Fruit fly (Drosophila melanogaster): ENCODE data around the gene CG6013.

CG6013 gene

dm6 chr3R:19027165-19027564 is 4.1 kb upstream of the CG6013 start, which contains the start of gene NP15.6:
NP15.6 (plus strand) TSS chr3R:19027368.
- TF ChIP-seq dmrt93B (GFP tag; optimal IDR thresholded peaks at IDR 0.05): no peak
- no peak for TF ChIP-seq usp (GFP tag; optimal IDR thresholded peaks at IDR 0.05)
- TF ChIP-seq tai (GFP tag; optimal IDR thresholded peaks at IDR 0.05): no peak
- TF ChIP-seq dsf (GFP tag; optimal IDR thresholded peaks at IDR 0.05; ENCODE audit: borderline replicate concordance): no peak
- TF ChIP-seq Rel (GFP tag; optimal IDR thresholded peaks at IDR 0.05): no peak
- no peak for TF ChIP-seq Rel (tag; optimal IDR thresholded peaks at IDR 0.05)
- no peak for TF ChIP-seq CG9705 (GFP tag; optimal IDR thresholded peaks at IDR 0.05)
- TF ChIP-seq GATAd (GFP tag; optimal IDR thresholded peaks at IDR 0.05): no peak
- TF ChIP-seq pan (optimal IDR thresholded peaks at IDR 0.05): no peak
- no peak for TF ChIP-seq foxo (GFP tag; optimal IDR thresholded peaks at IDR 0.05)
- no peak for TF ChIP-seq woc (GFP tag; optimal IDR thresholded peaks at IDR 0.05)
- TF ChIP-seq Hnf4 (GFP tag; optimal IDR thresholded peaks at IDR 0.05): no peak
- TF ChIP-seq Abd-B (GFP tag; optimal IDR thresholded peaks at IDR 0.05): no peak
- no peak for TF ChIP-seq N (GFP tag; optimal IDR thresholded peaks at IDR 0.05)
- TF ChIP-seq CG32264 (GFP tag; optimal IDR thresholded peaks at IDR 0.05): no peak
- TF ChIP-seq Sp1 (GFP tag; optimal IDR thresholded peaks at IDR 0.05): no peak
- no peak for TF ChIP-seq dl (GFP tag; optimal IDR thresholded peaks at IDR 0.05; ENCODE audit: insufficient read depth in 1 of 2, partially characterized antibody in 2 of 2)
- no peak for TF ChIP-seq brk (GFP tag; optimal IDR thresholded peaks at IDR 0.05)
- no peak for TF ChIP-seq CrebA (GFP tag; optimal IDR thresholded peaks at IDR 0.05; ENCODE audit: borderline replicate concordance)
- TF ChIP-seq Hr78 (GFP tag; optimal IDR thresholded peaks at IDR 0.05): no peak

dm6 chr3R:19028758-19029157 is 2.5 kb upstream of the CG6013 start, which contains the start of the genes GatA and P5cr:
GatA (minus strand) TSS chr3R:19028857.
P5cr (plus strand) TSS chr3R:19028931.
- TF ChIP-seq CG32264 (GFP tag; optimal IDR thresholded peaks at IDR 0.05): no peak
- TF ChIP-seq dsf (GFP tag; optimal IDR thresholded peaks at IDR 0.05; ENCODE audit: borderline replicate concordance): no peak
- peak; percentile 25 for TF ChIP-seq Mio (GFP tag; optimal IDR thresholded peaks at IDR 0.05)
- peak; percentile 60 for TF ChIP-seq HLH106 (tag; optimal IDR thresholded peaks at IDR 0.05)
- peak; percentile 42 for TF ChIP-seq dmrt93B (GFP tag; optimal IDR thresholded peaks at IDR 0.05)
- TF ChIP-seq pan (optimal IDR thresholded peaks at IDR 0.05): no peak
- TF ChIP-seq sage (GFP tag; optimal IDR thresholded peaks at IDR 0.05): no peak
- TF ChIP-seq ey (GFP tag; optimal IDR thresholded peaks at IDR 0.05): peak; percentile 86
- TF ChIP-seq foxo (GFP tag; optimal IDR thresholded peaks at IDR 0.05): peak in 1 of 2 experiments; percentile 94
- TF ChIP-seq Abd-B (GFP tag; optimal IDR thresholded peaks at IDR 0.05): no peak
- peak; percentile 69 for TF ChIP-seq sv (GFP tag; optimal IDR thresholded peaks at IDR 0.05)
- no peak for TF ChIP-seq woc (GFP tag; optimal IDR thresholded peaks at IDR 0.05)
- no peak for TF ChIP-seq Hnf4 (GFP tag; optimal IDR thresholded peaks at IDR 0.05)
- TF ChIP-seq CG9705 (GFP tag; optimal IDR thresholded peaks at IDR 0.05): peak; percentile 44
- TF ChIP-seq lola (GFP tag; optimal IDR thresholded peaks at IDR 0.05): no peak
- TF ChIP-seq Dif (GFP tag; optimal IDR thresholded peaks at IDR 0.05; ENCODE audit: partially characterized antibody): no peak
- no peak for TF ChIP-seq Myc (optimal IDR thresholded peaks at IDR 0.05)
- TF ChIP-seq tai (GFP tag; optimal IDR thresholded peaks at IDR 0.05): no peak
- peak; percentile 55 for TF ChIP-seq Sp1 (GFP tag; optimal IDR thresholded peaks at IDR 0.05)
- no peak for TF ChIP-seq GATAd (GFP tag; optimal IDR thresholded peaks at IDR 0.05)
- TF ChIP-seq brk (GFP tag; optimal IDR thresholded peaks at IDR 0.05): no peak
- peak; percentile 96 for TF ChIP-seq Hr83 (GFP tag; optimal IDR thresholded peaks at IDR 0.05; ENCODE audit: poor library complexity, severe bottlenecking)
- TF ChIP-seq CrebA (GFP tag; optimal IDR thresholded peaks at IDR 0.05; ENCODE audit: borderline replicate concordance): no peak
- peak; percentile 73 for TF ChIP-seq fru (GFP tag; optimal IDR thresholded peaks at IDR 0.05)
- TF ChIP-seq Vsx2 (GFP tag; optimal IDR thresholded peaks at IDR 0.05; ENCODE audit: partially characterized antibody): no peak
- TF ChIP-seq rgr (GFP tag; optimal IDR thresholded peaks at IDR 0.05): peak; percentile 91
- TF ChIP-seq h (GFP tag; optimal IDR thresholded peaks at IDR 0.05): peak; percentile 86
- peak; percentile 80 for TF ChIP-seq br (GFP tag; optimal IDR thresholded peaks at IDR 0.05)
- peak; percentile 83 for TF ChIP-seq OdsH (GFP tag; optimal IDR thresholded peaks at IDR 0.05)
- TF ChIP-seq Jra (GFP tag; optimal IDR thresholded peaks at IDR 0.05): no peak
- no peak for TF ChIP-seq Hr78 (GFP tag; optimal IDR thresholded peaks at IDR 0.05)
- no peak for TF ChIP-seq usp (GFP tag; optimal IDR thresholded peaks at IDR 0.05)
- no peak for TF ChIP-seq dl (GFP tag; optimal IDR thresholded peaks at IDR 0.05; ENCODE audit: insufficient read depth in 1 of 2, partially characterized antibody in 2 of 2)
- peak; percentile 54 for TF ChIP-seq psq (GFP tag; optimal IDR thresholded peaks at IDR 0.05)
- TF ChIP-seq jim (GFP tag; optimal IDR thresholded peaks at IDR 0.05): no peak
- TF ChIP-seq Rel (GFP tag; optimal IDR thresholded peaks at IDR 0.05): no peak
- peak; percentile 39 for TF ChIP-seq Rel (tag; optimal IDR thresholded peaks at IDR 0.05)
